ENCODE assay signal across 1 fruit fly cellular context in genomic region chr2L:15492159-15492541, dm6.
A peak's percentile ranks its signal among the peaks of the same experiment; 100 is the strongest.
TF ChIP-seq lines count a peak whose summit lies in the region.

No protein-coding gene starts in this region.

TF ChIP-seq in whole organism, embryonic, 481 proteins besides CTCF, POLR2A, EP300 and RAD21 (continued from another document and continues in another):
- TF ChIP-seq CoRest (tag; optimal IDR thresholded peaks at IDR 0.05; lab: Kevin White, UChicago) (no peak), PHDP (tag; optimal IDR thresholded peaks at IDR 0.05; lab: Kevin White, UChicago) (no peak), CG14441 (GFP tag; IDR thresholded peaks at IDR 0.05; lab: Robert Waterston, UW) (no peak), CG7556 (GFP tag; optimal IDR thresholded peaks at IDR 0.05; lab: Kevin White, UChicago) (no peak), Gsc (GFP tag; IDR thresholded peaks at IDR 0.05; lab: Robert Waterston, UW) (no peak), pnt (GFP tag; optimal IDR thresholded peaks at IDR 0.05; lab: Kevin White, UChicago) (no peak), CG32532 (GFP tag; IDR thresholded peaks at IDR 0.05; lab: Robert Waterston, UW) (no peak), CG15269 (tag; optimal IDR thresholded peaks at IDR 0.05; lab: Kevin White, UChicago) (no peak), H15 (GFP tag; IDR thresholded peaks at IDR 0.05; lab: Robert Waterston, UW) (no peak), Deaf1 (tag; optimal IDR thresholded peaks at IDR 0.05; lab: Kevin White, UChicago) (peak; percentile 59), nom (GFP tag; optimal IDR thresholded peaks at IDR 0.05; lab: Kevin White, UChicago) (no peak), sens (GFP tag; lab: Kevin White, UChicago) (peak; percentile 27), CG42726 (GFP tag; IDR thresholded peaks at IDR 0.05; lab: Robert Waterston, UW; ENCODE audit: partially characterized antibody) (0 out of 2 replicates have a peak, but pooled peaks have one; percentile 47), CG34376 (GFP tag; optimal IDR thresholded peaks at IDR 0.05; lab: Kevin White, UChicago) (no peak), Bteb2 (GFP tag; optimal IDR thresholded peaks at IDR 0.05; lab: Kevin White, UChicago) (no peak), CG6854 (GFP tag; optimal IDR thresholded peaks at IDR 0.05; lab: Kevin White, UChicago) (no peak), Awh (GFP tag; IDR thresholded peaks at IDR 0.05; lab: Robert Waterston, UW) (no peak), pfk (GFP tag; optimal IDR thresholded peaks at IDR 0.05; lab: Kevin White, UChicago) (peak; percentile 12), CG4328 (GFP tag; optimal IDR thresholded peaks at IDR 0.05; lab: Kevin White, UChicago) (no peak), CG13775 (GFP tag; optimal IDR thresholded peaks at IDR 0.05; lab: Kevin White, UChicago) (no peak), Rx (GFP tag; IDR thresholded peaks at IDR 0.05; lab: Robert Waterston, UW) (no peak), ash1 (GFP tag; optimal IDR thresholded peaks at IDR 0.05; lab: Kevin White, UChicago) (no peak), caup (GFP tag; optimal IDR thresholded peaks at IDR 0.05; lab: Kevin White, UChicago; ENCODE audit: severe bottlenecking) (no peak), Usf (GFP tag; optimal IDR thresholded peaks at IDR 0.05; lab: Kevin White, UChicago) (no peak), insv (GFP tag; optimal IDR thresholded peaks at IDR 0.05; lab: Kevin White, UChicago) (peak in 1 of 2 experiments; percentile 17), trh (GFP tag; optimal IDR thresholded peaks at IDR 0.05; lab: Kevin White, UChicago) (no peak), BEAF-32 (GFP tag; optimal IDR thresholded peaks at IDR 0.05; lab: Kevin White, UChicago) (no peak), ara (GFP tag; IDR thresholded peaks at IDR 0.05; lab: Robert Waterston, UW) (no peak), nerfin-1 (tag; optimal IDR thresholded peaks at IDR 0.05; lab: Kevin White, UChicago) (peak; percentile 100), CG4282 (GFP tag; optimal IDR thresholded peaks at IDR 0.05; lab: Kevin White, UChicago) (no peak), TFAM (GFP tag; optimal IDR thresholded peaks at IDR 0.05; lab: Kevin White, UChicago) (no peak), fu2 (GFP tag; optimal IDR thresholded peaks at IDR 0.05; lab: Kevin White, UChicago) (no peak), abd-A (tag; optimal IDR thresholded peaks at IDR 0.05; lab: Kevin White, UChicago) (peak; percentile 97), Dref (GFP tag; IDR thresholded peaks at IDR 0.05; lab: Robert Waterston, UW) (no peak), CG13894 (tag; optimal IDR thresholded peaks at IDR 0.05; lab: Kevin White, UChicago) (peak; percentile 69), CG15011 (GFP tag; optimal IDR thresholded peaks at IDR 0.05; lab: Kevin White, UChicago) (no peak), en (GFP tag; optimal IDR thresholded peaks at IDR 0.05; lab: Kevin White, UChicago) (no peak), mirr (GFP tag; optimal IDR thresholded peaks at IDR 0.05; lab: Kevin White, UChicago) (peak; percentile 42), lov (optimal IDR thresholded peaks at IDR 0.05; lab: Kevin White, UChicago) (no peak), lov (GFP tag; IDR thresholded peaks at IDR 0.05; lab: Robert Waterston, UW) (no peak), bowl (GFP tag; IDR thresholded peaks at IDR 0.05; lab: Robert Waterston, UW) (no peak), kni (GFP tag; optimal IDR thresholded peaks at IDR 0.05; lab: Kevin White, UChicago) (peak; percentile 69), Atf6 (GFP tag; IDR thresholded peaks at IDR 0.05; lab: Robert Waterston, UW) (no peak), Med (GFP tag; lab: Kevin White, UChicago) (peak; percentile 11), CG31224 (GFP tag; IDR thresholded peaks at IDR 0.05; lab: Robert Waterston, UW) (peak; percentile 86; the same call in 1 of the 2 replicates), CG12744 (GFP tag; optimal IDR thresholded peaks at IDR 0.05; lab: Kevin White, UChicago) (no peak), CG3838 (GFP tag; optimal IDR thresholded peaks at IDR 0.05; lab: Kevin White, UChicago) (no peak), gcm2 (GFP tag; optimal IDR thresholded peaks at IDR 0.05; lab: Kevin White, UChicago) (no peak), CG10147 (GFP tag; optimal IDR thresholded peaks at IDR 0.05; lab: Kevin White, UChicago) (no peak), gcm (GFP tag; optimal IDR thresholded peaks at IDR 0.05; lab: Kevin White, UChicago) (peak; percentile 52), ewg (GFP tag; optimal IDR thresholded peaks at IDR 0.05; lab: Kevin White, UChicago) (peak; percentile 57), CG7271 (tag; optimal IDR thresholded peaks at IDR 0.05; lab: Kevin White, UChicago) (peak; percentile 23), CG1529 (GFP tag; optimal IDR thresholded peaks at IDR 0.05; lab: Kevin White, UChicago) (no peak), Bgb (GFP tag; IDR thresholded peaks at IDR 0.05; lab: Robert Waterston, UW; ENCODE audit: partially characterized antibody) (peak; percentile 48; the same call in 1 of the 2 replicates), rib (GFP tag; IDR thresholded peaks at IDR 0.05; lab: Robert Waterston, UW) (no peak), Neu2 (GFP tag; optimal IDR thresholded peaks at IDR 0.05; lab: Kevin White, UChicago; ENCODE audit: borderline replicate concordance) (no peak), inv (GFP tag; IDR thresholded peaks at IDR 0.05; lab: Robert Waterston, UW; ENCODE audit: partially characterized antibody) (no peak; the same call in 1 of the 2 replicates), CG3995 (GFP tag; optimal IDR thresholded peaks at IDR 0.05; lab: Kevin White, UChicago) (no peak), NK7.1 (GFP tag; optimal IDR thresholded peaks at IDR 0.05; lab: Kevin White, UChicago) (no peak), CG17186 (GFP tag; optimal IDR thresholded peaks at IDR 0.05; lab: Kevin White, UChicago) (no peak), shn (GFP tag; optimal IDR thresholded peaks at IDR 0.05; lab: Kevin White, UChicago) (no peak), CG10959 (GFP tag; IDR thresholded peaks at IDR 0.05; lab: Robert Waterston, UW) (no peak), cg (GFP tag; optimal IDR thresholded peaks at IDR 0.05; lab: Kevin White, UChicago) (no peak), Ptx1 (GFP tag; IDR thresholded peaks at IDR 0.05; lab: Robert Waterston, UW) (no peak), Hmx (GFP tag; optimal IDR thresholded peaks at IDR 0.05; lab: Kevin White, UChicago) (no peak), CG12236 (GFP tag; optimal IDR thresholded peaks at IDR 0.05; lab: Kevin White, UChicago) (no peak), CG5953 (GFP tag; IDR thresholded peaks at IDR 0.05; lab: Robert Waterston, UW) (no peak), CG16813 (GFP tag; IDR thresholded peaks at IDR 0.05; lab: Robert Waterston, UW; ENCODE audit: partially characterized antibody) (peak; percentile 53; the same call in 1 of the 3 replicates), CG16863 (GFP tag; optimal IDR thresholded peaks at IDR 0.05; lab: Kevin White, UChicago) (no peak), CG14965 (GFP tag; optimal IDR thresholded peaks at IDR 0.05; lab: Kevin White, UChicago; ENCODE audit: borderline replicate concordance) (no peak), CG11456 (GFP tag; IDR thresholded peaks at IDR 0.05; lab: Robert Waterston, UW) (no peak), Lpt (GFP tag; optimal IDR thresholded peaks at IDR 0.05; lab: Kevin White, UChicago) (no peak), tna (GFP tag; IDR thresholded peaks at IDR 0.05; lab: Robert Waterston, UW; ENCODE audit: partially characterized antibody) (no peak), Ets97D (GFP tag; optimal IDR thresholded peaks at IDR 0.05; lab: Kevin White, UChicago) (no peak), CG18619 (GFP tag; optimal IDR thresholded peaks at IDR 0.05; lab: Kevin White, UChicago) (no peak), CG9876 (GFP tag; optimal IDR thresholded peaks at IDR 0.05; lab: Kevin White, UChicago) (no peak), CG10267 (tag; optimal IDR thresholded peaks at IDR 0.05; lab: Kevin White, UChicago) (no peak), ftz-f1 (GFP tag; optimal IDR thresholded peaks at IDR 0.05; lab: Kevin White, UChicago) (peak; percentile 89), CG9727 (GFP tag; optimal IDR thresholded peaks at IDR 0.05; lab: Kevin White, UChicago) (peak; percentile 40), CG3163 (GFP tag; optimal IDR thresholded peaks at IDR 0.05; lab: Kevin White, UChicago) (peak; percentile 57), vfl (GFP tag; optimal IDR thresholded peaks at IDR 0.05; lab: Kevin White, UChicago) (no peak), CG7786 (GFP tag; optimal IDR thresholded peaks at IDR 0.05; lab: Kevin White, UChicago) (no peak), HLH54F (GFP tag; optimal IDR thresholded peaks at IDR 0.05; lab: Kevin White, UChicago) (no peak), Lim3 (GFP tag; IDR thresholded peaks at IDR 0.05; lab: Robert Waterston, UW) (no peak), E2f2 (GFP tag; IDR thresholded peaks at IDR 0.05; lab: Robert Waterston, UW) (no peak), Dad (GFP tag; optimal IDR thresholded peaks at IDR 0.05; lab: Kevin White, UChicago) (no peak), tll (GFP tag; optimal IDR thresholded peaks at IDR 0.05; lab: Kevin White, UChicago) (peak in 1 of 2 experiments; percentile 54), sc (optimal IDR thresholded peaks at IDR 0.05; lab: Kevin White, UChicago) (no peak), sc (GFP tag; optimal IDR thresholded peaks at IDR 0.05; lab: Kevin White, UChicago) (no peak), chinmo (GFP tag; IDR thresholded peaks at IDR 0.05; lab: Robert Waterston, UW; ENCODE audit: partially characterized antibody) (0 out of 4 replicates have a peak, but pooled peaks have one; percentile 50), wdn (GFP tag; IDR thresholded peaks at IDR 0.05; lab: Robert Waterston, UW) (no peak), Ets65A (GFP tag; lab: Kevin White, UChicago) (peak; percentile 93), dpn (GFP tag; optimal IDR thresholded peaks at IDR 0.05; lab: Kevin White, UChicago) (no peak), Trl (optimal IDR thresholded peaks at IDR 0.05; lab: Kevin White, UChicago) (peak in 1 of 2 experiments; percentile 26), Trl (GFP tag; optimal IDR thresholded peaks at IDR 0.05; lab: Kevin White, UChicago) (no peak), nmo (GFP tag; optimal IDR thresholded peaks at IDR 0.05; lab: Kevin White, UChicago) (peak; percentile 66), CG2129 (GFP tag; IDR thresholded peaks at IDR 0.05; lab: Robert Waterston, UW; ENCODE audit: partially characterized antibody) (peak; percentile 9; the same call in 1 of the 2 replicates), CG32772 (GFP tag; IDR thresholded peaks at IDR 0.05; lab: Robert Waterston, UW) (no peak), ATbp (GFP tag; optimal IDR thresholded peaks at IDR 0.05; lab: Kevin White, UChicago) (no peak), btn (GFP tag; optimal IDR thresholded peaks at IDR 0.05; lab: Kevin White, UChicago) (no peak), CG17829 (tag; optimal IDR thresholded peaks at IDR 0.05; lab: Kevin White, UChicago) (no peak), Pdp1 (GFP tag; optimal IDR thresholded peaks at IDR 0.05; lab: Kevin White, UChicago) (no peak), Myb (GFP tag; optimal IDR thresholded peaks at IDR 0.05; lab: Kevin White, UChicago) (no peak), pzg (GFP tag; optimal IDR thresholded peaks at IDR 0.05; lab: Kevin White, UChicago) (no peak), CG5180 (GFP tag; optimal IDR thresholded peaks at IDR 0.05; lab: Kevin White, UChicago) (no peak), H2.0 (GFP tag; IDR thresholded peaks at IDR 0.05; lab: Robert Waterston, UW) (no peak), CG30020 (tag; optimal IDR thresholded peaks at IDR 0.05; lab: Kevin White, UChicago) (no peak), zf30C (GFP tag; optimal IDR thresholded peaks at IDR 0.05; lab: Kevin White, UChicago) (no peak), pita (GFP tag; optimal IDR thresholded peaks at IDR 0.05; lab: Kevin White, UChicago) (no peak), Doc3 (GFP tag; IDR thresholded peaks at IDR 0.05; lab: Robert Waterston, UW; ENCODE audit: partially characterized antibody) (0 out of 3 replicates have a peak, but pooled peaks have one; percentile 18), dati (GFP tag; IDR thresholded peaks at IDR 0.05; lab: Robert Waterston, UW) (no peak), sug (tag; optimal IDR thresholded peaks at IDR 0.05; lab: Kevin White, UChicago) (no peak), Mrtf (GFP tag; IDR thresholded peaks at IDR 0.05; lab: Robert Waterston, UW) (no peak), tin (GFP tag; optimal IDR thresholded peaks at IDR 0.05; lab: Kevin White, UChicago) (no peak), CG9609 (GFP tag; optimal IDR thresholded peaks at IDR 0.05; lab: Kevin White, UChicago) (no peak), sd (tag; optimal IDR thresholded peaks at IDR 0.05; lab: Kevin White, UChicago) (peak; percentile 100), CG1832 (GFP tag; optimal IDR thresholded peaks at IDR 0.05; lab: Kevin White, UChicago) (peak; percentile 79), CrebB (tag; optimal IDR thresholded peaks at IDR 0.05; lab: Kevin White, UChicago) (no peak), Sry-δ (GFP tag; optimal IDR thresholded peaks at IDR 0.05; lab: Kevin White, UChicago) (no peak), Taf1 (GFP tag; IDR thresholded peaks at IDR 0.05; lab: Robert Waterston, UW) (no peak), Atf-2 (GFP tag; optimal IDR thresholded peaks at IDR 0.05; lab: Kevin White, UChicago) (no peak), h (optimal IDR thresholded peaks at IDR 0.05; lab: Kevin White, UChicago) (no peak), Xbp1 (GFP tag; optimal IDR thresholded peaks at IDR 0.05; lab: Kevin White, UChicago) (no peak), ttk (GFP tag; IDR thresholded peaks at IDR 0.05; lab: Robert Waterston, UW) (no peak), CG18262 (tag; optimal IDR thresholded peaks at IDR 0.05; lab: Kevin White, UChicago) (no peak), nerfin-2 (GFP tag; IDR thresholded peaks at IDR 0.05; lab: Robert Waterston, UW; ENCODE audit: partially characterized antibody) (no peak), z (GFP tag; IDR thresholded peaks at IDR 0.05; lab: Robert Waterston, UW) (no peak), mam (GFP tag; optimal IDR thresholded peaks at IDR 0.05; lab: Kevin White, UChicago) (no peak), CG12104 (GFP tag; optimal IDR thresholded peaks at IDR 0.05; lab: Kevin White, UChicago) (no peak), CG7928 (GFP tag; optimal IDR thresholded peaks at IDR 0.05; lab: Kevin White, UChicago) (no peak), pb (GFP tag; optimal IDR thresholded peaks at IDR 0.05; lab: Kevin White, UChicago) (no peak), aop (GFP tag; IDR thresholded peaks at IDR 0.05; lab: Robert Waterston, UW) (peak; percentile 70), sqz (GFP tag; optimal IDR thresholded peaks at IDR 0.05; lab: Kevin White, UChicago) (peak; percentile 16), Abd-B (GFP tag; optimal IDR thresholded peaks at IDR 0.05; lab: Kevin White, UChicago) (no peak), scrt (GFP tag; optimal IDR thresholded peaks at IDR 0.05; lab: Kevin White, UChicago) (peak; percentile 93), sima (GFP tag; optimal IDR thresholded peaks at IDR 0.05; lab: Kevin White, UChicago) (no peak), CG10274 (GFP tag; optimal IDR thresholded peaks at IDR 0.05; lab: Kevin White, UChicago) (no peak)
